Worm (Caenorhabditis elegans) whole organism, L4/young adult: ENCODE data around the gene ddl-3.
A peak's percentile ranks its signal among the peaks of the same experiment; 100 is the strongest.
"Not testable (repeated sequence)": the region's sequence is repeated elsewhere in the genome, so short reads cannot be mapped to it uniquely, and the experiment has no call there.

Experiments
- W03F9.2 ChIP-seq: fragments of 150-350 bp; optimal IDR thresholded peaks from 2 replicates; lab custom pipeline; 2014; ENCODE audit warnings: missing biosample characterization, missing genetic modification characterization
- dao-5 ChIP-seq: sonication (generic microtip); optimal IDR thresholded peaks from 2 replicates; lab custom pipeline; 2016; ENCODE audit warnings: missing genotype, missing genetic modification characterization, moderate library complexity, missing compliant biosample characterization
- him-1 ChIP-seq: sonication (generic microtip); optimal IDR thresholded peaks from 2 replicates; lab custom pipeline; 2016; ENCODE audit warnings: missing genotype, missing genetic modification reagents, missing genetic modification characterization, missing compliant biosample characterization

Gene ddl-3

DNA sequence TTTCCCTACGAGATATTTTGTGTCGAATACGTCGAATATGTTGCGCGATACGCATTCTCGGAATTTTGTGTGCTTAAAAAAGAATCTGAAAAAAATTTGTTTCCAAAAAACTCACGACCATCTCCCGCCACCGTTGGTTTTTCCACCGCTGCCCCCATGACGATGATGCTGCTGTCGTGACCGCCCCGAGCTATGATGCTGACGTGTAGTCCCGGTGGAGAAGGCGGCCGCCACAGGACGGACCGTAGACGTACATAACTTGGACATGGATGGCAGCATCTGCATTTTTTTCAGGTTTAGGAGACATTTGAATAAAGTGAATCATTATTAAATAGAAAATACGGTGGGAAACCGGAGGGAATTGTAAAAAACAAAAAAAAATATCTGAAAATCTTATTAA is at the start of gene ddl-3:
Gene ddl-3, minus strand, starts transcription at position 289 of the 400 bp plus-strand sequence.
- TF ChIP-seq dao-5 (tag; lab: Kevin White, UChicago); W03F9.2; him-1 (tag; lab: Kevin White, UChicago): not testable (repeated sequence)

DNA sequence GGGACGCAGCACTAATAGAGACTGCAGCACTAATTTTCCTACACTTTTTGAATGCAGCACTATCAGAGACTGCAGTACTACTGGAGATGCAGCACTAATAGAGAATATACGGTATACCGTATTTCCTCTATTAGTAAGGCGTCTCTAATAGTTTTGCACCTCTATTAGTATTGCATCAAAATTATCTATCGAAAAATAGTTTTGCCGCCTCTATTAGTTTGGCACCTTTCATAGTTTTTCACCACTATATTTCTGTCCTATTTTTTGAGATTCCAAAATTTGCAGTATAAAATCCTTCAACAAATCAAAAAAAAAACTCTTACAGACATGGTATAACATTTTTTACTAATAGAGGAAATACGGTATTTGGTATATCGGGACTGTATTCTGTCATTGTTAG is 49.5 kb upstream of the ddl-3 start:
- TF ChIP-seq him-1 (tag; lab: Kevin White, UChicago) (no peak), W03F9.2 (no peak), dao-5 (tag; lab: Kevin White, UChicago) (no peak)

DNA sequence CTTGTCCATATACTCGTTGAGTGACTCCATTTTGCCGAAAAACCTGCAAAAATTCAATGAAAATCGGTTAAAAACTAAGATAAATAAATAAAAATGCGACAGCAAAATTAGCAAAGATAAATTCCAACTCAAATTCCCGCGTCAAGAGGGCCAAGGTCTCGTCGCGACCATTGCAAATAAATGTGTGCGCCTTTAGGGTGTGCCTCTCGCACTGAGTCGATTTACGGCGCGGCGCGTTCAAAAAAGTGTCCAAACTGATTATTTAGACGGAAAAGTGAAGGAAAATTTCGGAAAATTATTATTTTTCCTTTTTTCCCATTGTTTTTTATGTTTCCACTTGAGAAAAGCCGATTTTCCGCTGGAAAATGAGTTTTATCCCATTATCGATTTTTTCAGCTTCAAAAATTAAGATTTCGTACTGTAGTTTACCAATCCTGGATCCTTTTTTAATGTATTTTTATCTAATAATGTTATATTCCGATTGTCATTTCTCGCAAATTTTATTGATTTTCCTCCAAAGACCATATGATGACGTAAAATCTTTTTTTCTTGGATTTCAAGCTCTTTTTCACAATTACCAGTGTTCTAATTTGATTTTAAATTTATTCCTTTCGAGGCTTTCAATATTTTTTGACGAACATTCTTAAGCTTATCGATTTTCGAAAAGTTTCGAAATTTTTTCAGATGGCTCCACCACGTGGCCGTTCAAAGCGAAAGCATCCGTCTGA is 45.9 kb upstream of the ddl-3 start, which contains the start of the genes kbp-3 and nurf-1:
Gene kbp-3, minus strand, starts transcription at position 43 of the 728 bp plus-strand sequence.
Gene nurf-1, plus strand, starts transcription at position 678 of the 728 bp plus-strand sequence.
- no peak for TF ChIP-seq dao-5 (tag; lab: Kevin White, UChicago)
- peak; percentile 68 for TF ChIP-seq W03F9.2

DNA sequence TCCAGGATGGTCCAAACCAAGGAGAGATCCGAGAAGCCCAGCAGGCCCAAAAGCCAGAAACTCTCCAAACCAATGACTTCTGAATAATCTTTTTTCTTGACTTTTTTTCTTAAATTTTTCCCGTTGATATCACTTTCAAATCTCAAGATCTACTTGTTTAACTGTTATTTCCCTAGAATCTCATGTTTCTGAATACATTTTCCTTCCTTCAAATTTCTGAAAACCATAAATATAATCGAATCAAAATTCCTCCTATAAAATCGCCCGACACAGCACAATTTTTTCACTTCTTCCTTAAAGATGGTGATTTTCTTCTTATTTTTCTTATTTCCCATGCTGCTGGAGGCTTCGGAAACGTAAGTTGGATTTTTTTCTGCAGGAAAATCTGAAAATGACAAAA is 44.0 kb upstream of the ddl-3 start, which contains the start of gene F26H11.8:
Gene F26H11.8, plus strand, starts transcription at position 301 of the 400 bp plus-strand sequence.
- TF ChIP-seq him-1 (tag; lab: Kevin White, UChicago) (no peak), W03F9.2 (no peak), dao-5 (tag; lab: Kevin White, UChicago) (no peak)

DNA sequence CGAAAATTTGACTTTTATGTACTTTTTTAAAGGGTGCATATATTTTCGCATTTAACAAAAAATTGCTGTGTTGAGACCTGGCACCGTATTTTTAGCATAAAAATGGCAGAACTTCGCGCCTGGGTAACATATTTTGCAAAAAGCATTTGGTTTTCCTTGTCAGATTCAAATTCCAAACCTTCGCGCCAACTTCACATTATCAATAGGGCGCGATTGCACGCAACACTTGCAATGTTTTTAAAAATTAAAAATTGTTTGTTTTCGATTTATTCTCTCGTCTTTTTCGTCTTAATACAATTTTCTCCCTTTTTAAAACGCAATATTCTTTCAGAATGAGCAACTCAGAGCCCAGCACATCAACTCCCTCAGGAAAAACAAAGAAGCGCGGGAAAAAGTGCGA is 39.4 kb upstream of the ddl-3 start, which contains the start of gene mes-2:
Gene mes-2, plus strand, starts transcription at position 330 of the 400 bp plus-strand sequence.
- TF ChIP-seq dao-5 (tag; lab: Kevin White, UChicago) (no peak), W03F9.2 (peak; percentile 69)

DNA sequence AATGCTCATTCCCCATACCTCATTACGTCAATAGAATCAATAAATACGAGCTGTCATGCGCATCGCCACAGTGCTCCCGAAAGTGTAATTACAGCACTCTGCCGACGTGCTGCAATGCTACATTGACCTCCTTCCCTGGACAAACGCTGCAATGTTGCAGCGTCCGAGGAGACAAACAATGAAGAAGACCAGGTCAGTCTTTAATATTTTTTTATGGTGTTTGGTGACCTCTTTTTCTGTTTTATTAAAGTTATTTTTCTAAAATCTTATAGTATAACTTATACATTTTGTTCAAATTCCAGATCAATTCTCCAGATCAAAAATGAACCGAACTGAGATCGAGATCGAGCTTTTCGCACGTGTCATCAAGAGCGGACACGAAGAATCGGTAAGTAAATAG is 37.2 kb upstream of the ddl-3 start, which contains the start of gene sdz-26:
Gene sdz-26, plus strand, starts transcription at position 301 of the 400 bp plus-strand sequence.
- TF ChIP-seq dao-5 (tag; lab: Kevin White, UChicago), result no peak
- no peak for TF ChIP-seq W03F9.2
- no peak for TF ChIP-seq him-1 (tag; lab: Kevin White, UChicago)

DNA sequence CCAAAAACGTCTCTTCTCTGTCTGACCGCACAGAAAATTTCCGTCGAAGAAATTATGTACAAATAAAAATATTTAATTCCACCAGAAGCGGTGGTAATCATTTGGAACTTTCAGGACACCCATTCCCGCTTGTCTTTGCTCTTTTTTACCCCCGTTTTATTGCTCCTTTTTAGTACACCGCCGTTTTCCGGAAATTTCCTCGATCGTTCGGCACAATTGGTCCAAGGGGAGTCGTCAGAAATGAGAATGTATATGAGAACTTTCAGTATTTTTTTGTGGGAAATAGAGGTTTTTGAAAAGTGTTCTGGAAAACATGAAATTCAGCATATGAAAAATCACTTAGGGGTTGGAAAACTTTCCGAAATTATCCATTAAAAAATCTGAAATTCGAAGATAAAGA is 36.5 kb upstream of the ddl-3 start:
- no peak for TF ChIP-seq him-1 (tag; lab: Kevin White, UChicago)
- TF ChIP-seq W03F9.2, result no peak
- no peak for TF ChIP-seq dao-5 (tag; lab: Kevin White, UChicago)

DNA sequence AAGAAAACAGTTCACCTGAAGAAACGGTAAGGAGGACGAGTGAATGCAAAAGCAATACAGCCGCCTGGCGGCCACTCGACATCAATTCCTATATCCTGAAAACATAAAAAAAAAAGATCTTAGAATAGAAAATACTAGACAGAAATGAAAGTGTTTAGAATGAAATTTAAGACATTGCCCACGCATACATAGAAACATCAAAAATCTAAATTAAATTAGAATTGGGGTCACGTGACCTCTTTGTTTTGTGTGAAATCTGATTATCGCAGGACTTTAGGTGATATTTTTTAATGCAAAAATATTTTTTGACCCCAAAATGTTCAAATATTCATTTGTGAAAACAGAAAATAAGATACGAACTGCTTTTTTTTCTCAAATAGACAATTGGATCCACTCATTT is 33.5 kb upstream of the ddl-3 start, which contains the start of gene acr-20:
Gene acr-20, minus strand, starts transcription at position 101 of the 400 bp plus-strand sequence.
- TF ChIP-seq dao-5 (tag; lab: Kevin White, UChicago) (no peak), W03F9.2 (no peak), him-1 (tag; lab: Kevin White, UChicago) (no peak)

DNA sequence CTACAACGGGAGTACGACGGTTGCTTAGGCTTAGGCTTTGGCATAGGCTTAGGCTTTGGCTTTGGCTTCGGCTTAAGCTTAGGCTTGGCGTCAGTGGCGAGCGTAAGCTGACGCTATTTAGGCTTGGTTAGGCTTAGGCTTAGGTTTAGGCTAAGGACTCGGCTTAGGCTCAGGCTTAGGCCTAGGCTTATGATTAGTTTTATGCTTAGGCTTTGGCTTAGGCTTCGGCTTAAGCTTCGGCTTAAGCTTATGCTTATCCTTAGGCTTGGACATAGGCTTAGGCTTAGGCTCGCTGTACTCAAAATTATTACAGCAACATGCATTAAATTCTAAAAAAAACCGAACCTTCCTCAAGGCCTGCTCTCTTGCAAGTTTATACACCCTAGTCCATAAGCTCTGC is 30.3 kb upstream of the ddl-3 start:
- TF ChIP-seq dao-5 (tag; lab: Kevin White, UChicago) (no peak), W03F9.2 (no peak), him-1 (tag; lab: Kevin White, UChicago) (no peak)

DNA sequence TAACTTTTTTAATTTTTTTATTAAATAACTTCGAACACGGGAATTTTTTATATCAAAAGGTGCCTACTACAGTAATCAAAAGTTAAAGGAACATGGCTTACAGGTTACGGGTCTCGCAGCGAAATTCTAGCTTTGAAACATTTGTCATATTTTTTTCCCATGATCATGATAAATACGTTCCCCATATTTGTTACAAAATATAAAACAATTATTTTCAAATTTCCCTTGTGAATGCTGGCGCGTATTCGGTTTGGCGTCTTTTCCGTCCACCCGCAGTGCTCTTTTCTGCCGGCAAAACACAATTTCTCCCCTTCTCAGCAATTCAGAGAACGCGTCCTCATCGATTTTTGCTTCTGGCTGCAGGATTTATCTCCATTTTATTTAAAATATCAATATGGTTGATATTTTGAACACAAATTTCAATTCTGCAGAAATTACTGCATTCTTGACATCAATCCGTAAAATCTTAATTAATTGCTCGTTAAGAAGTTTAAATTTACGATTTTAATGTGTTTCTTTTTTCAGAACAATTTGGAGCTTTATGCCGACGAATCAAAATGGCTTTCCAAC is 21.0 kb upstream of the ddl-3 start, which contains the start of gene imb-2:
Gene imb-2, plus strand, starts transcription at position 520 of the 570 bp plus-strand sequence.
- TF ChIP-seq W03F9.2 (peak; percentile 60), him-1 (tag; lab: Kevin White, UChicago) (no peak), dao-5 (tag; lab: Kevin White, UChicago) (no peak)

DNA sequence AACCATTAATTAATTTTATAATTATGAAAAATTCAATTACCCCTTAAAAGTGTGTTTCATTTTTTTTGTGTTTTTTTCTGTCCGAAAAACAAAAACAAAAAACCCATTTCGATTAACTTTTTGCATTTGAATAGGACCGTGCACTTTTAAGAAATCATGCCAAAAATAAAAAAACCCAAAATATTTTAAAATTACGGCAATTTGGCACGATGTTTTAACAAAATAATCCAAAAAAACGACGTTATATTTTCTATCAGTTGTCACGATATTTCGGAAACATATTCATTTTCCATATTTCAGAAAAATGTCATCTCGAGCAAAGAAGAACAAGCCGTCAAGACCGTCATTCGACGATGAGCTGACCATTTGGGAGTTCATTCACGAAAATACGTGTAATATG is 17.5 kb upstream of the ddl-3 start, which contains the start of gene tebp-1:
Gene tebp-1, plus strand, starts transcription at position 301 of the 400 bp plus-strand sequence.
- TF ChIP-seq him-1 (tag; lab: Kevin White, UChicago), result no peak
- TF ChIP-seq W03F9.2, result no peak
- no peak for TF ChIP-seq dao-5 (tag; lab: Kevin White, UChicago)

DNA sequence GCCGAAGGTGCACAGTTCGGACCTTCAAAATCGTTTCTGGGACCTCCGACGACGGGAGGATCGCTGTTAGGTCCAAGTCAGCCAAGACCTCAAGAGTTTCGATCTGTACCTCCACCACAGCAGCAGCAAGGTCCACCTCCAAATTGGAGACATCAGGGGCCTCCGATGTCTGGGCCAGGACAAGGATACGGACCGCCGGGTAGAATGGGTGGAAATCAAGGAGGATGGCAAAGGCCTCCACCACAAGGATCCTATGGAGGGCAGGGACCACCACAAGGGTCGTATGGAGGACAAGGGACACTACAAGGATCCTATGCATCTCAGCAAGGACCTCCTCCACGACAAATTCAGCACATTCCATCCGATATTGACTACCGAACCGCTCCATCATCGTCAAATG is 16.4 kb upstream of the ddl-3 start:
- TF ChIP-seq W03F9.2 (no peak), dao-5 (tag; lab: Kevin White, UChicago) (no peak)

DNA sequence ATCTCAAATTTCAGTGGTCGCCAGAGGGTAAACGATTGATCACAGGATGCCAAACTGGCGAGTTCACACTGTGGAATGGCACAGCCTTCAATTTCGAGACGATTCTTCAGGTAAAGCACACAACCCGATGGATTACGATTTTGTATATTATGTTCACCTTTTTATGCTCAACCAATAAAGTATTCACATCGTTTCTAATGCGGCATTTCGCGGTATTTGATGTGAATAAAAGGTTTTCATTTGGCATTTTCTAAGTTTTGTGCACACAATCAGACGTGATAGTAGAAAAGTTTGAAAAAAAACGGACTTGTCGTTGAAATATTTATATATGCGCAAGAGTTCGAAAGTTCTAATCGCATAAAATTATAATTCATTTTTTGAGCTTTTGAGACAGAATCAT is 14.8 kb upstream of the ddl-3 start:
- TF ChIP-seq him-1 (tag; lab: Kevin White, UChicago) (no peak), dao-5 (tag; lab: Kevin White, UChicago) (no peak), W03F9.2 (no peak)

DNA sequence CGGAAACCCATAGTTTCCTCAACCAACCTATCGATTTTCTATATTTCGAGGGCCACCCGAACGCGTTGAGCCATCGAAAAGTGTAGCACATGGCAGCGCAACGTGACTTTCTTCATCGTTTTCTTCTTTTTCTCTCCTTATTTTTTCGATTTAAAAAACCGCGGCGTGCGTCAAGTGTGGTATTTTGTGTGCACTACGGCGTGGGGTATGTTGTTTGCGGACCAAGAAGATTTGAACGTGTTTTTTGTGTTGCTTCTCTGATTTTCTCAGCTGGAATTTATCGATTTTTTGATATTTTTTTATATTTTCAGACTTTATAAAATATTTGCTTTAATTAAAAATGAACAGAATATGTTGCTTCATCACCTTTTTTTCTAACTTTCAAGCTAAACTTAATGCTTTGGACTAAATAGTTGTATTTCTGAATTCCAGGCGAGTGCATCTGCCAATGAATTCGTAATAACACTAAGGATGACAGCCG is 13.7 kb upstream of the ddl-3 start, which contains the start of the genes agl-1 and pfs-2:
Gene agl-1, minus strand, starts transcription at position 178 of the 481 bp plus-strand sequence.
Gene pfs-2, plus strand, starts transcription at position 431 of the 481 bp plus-strand sequence.
- TF ChIP-seq dao-5 (tag; lab: Kevin White, UChicago), result no peak
- TF ChIP-seq him-1 (tag; lab: Kevin White, UChicago), result no peak
- peak; percentile 77 for TF ChIP-seq W03F9.2
